Fruit fly (Drosophila melanogaster) S2 (cell line): ENCODE results near the gene CG9297.

Experiments
- CG8478 ChIP-seq: fragments of >200 bp; optimal IDR thresholded peaks from 2 replicates; lab custom pipeline; 2018
- CTCF ChIP-seq, 2 experiments: fragments of >200 bp; optimal IDR thresholded peaks; 2 replicates each; lab custom pipeline; 2018

DNA sequence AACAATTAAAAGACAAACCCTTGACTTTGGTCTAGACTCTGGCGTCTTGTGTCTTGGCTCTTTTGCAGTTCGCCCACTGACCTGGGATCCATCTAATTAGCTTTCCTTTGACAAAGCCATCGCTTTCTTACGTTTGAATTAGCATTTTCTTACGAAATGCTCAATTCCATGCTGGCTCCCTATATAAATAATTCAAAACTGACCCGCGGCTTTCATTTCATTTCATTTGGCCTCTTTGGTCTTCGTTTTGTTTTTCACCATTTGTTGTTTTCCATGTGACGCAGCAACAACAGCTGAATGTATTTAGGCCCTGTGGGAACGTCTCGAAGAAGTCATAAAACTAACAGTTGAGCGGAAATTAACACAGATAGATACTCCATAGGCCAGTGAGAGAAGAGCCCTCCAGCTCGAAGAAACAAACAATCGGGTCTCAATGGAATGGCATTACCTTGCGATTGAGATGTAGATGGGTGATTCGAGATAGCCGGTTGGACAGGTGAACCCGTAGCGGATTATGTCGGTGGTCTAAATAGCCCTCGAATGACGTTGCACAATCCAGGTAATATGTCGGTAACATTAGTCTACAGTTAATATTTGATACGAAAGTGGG lies 47.2 kb upstream of the CG9297 start:
- TF ChIP-seq CG8478 (lab: Kevin White, UChicago) (no peak), CTCF (optimal IDR thresholded peaks at IDR 0.05; lab: Kevin White, UChicago) (no peak)
